Fruit fly (Drosophila melanogaster): ENCODE data around the gene CG5984.

The CG5984 gene

dm6 chr3R:27292159-27292880 lies 44.5 kb upstream of the CG5984 start, which contains the start of gene CG3348 (continued):
- TF ChIP-seq usp (GFP tag; optimal IDR thresholded peaks at IDR 0.05) = no peak
- TF ChIP-seq CG12299 (tag; optimal IDR thresholded peaks at IDR 0.05) = peak; percentile 30
- TF ChIP-seq CG11723 (GFP tag; optimal IDR thresholded peaks at IDR 0.05) = peak; percentile 35
- no peak for TF ChIP-seq salm (tag; optimal IDR thresholded peaks at IDR 0.05)
- TF ChIP-seq HLH54F (GFP tag; optimal IDR thresholded peaks at IDR 0.05) = peak; percentile 64
- TF ChIP-seq CkIIα-i1 (GFP tag; IDR thresholded peaks at IDR 0.05) = no peak
- TF ChIP-seq CG18476 (GFP tag; optimal IDR thresholded peaks at IDR 0.05) = peak; percentile 66
- TF ChIP-seq CG6683 (GFP tag; optimal IDR thresholded peaks at IDR 0.05) = no peak
- TF ChIP-seq Hr78 (GFP tag; optimal IDR thresholded peaks at IDR 0.05) = peak in 1 of 2 experiments; percentile 12
- TF ChIP-seq pnt (GFP tag; optimal IDR thresholded peaks at IDR 0.05) = no peak
- TF ChIP-seq CG5245 (GFP tag; optimal IDR thresholded peaks at IDR 0.05) = peak; percentile 50
- TF ChIP-seq CG12769 (tag; optimal IDR thresholded peaks at IDR 0.05) = peak; percentile 61
- TF ChIP-seq lilli (GFP tag; optimal IDR thresholded peaks at IDR 0.05) = peak; percentile 78
- peak; percentile 82 for TF ChIP-seq HHEX (GFP tag; optimal IDR thresholded peaks at IDR 0.05)
- peak; percentile 37 for TF ChIP-seq Drgx (GFP tag; IDR thresholded peaks at IDR 0.05)
- peak; percentile 73 for TF ChIP-seq CG12391 (tag; optimal IDR thresholded peaks at IDR 0.05)
- no peak for TF ChIP-seq CG4707 (GFP tag; optimal IDR thresholded peaks at IDR 0.05)
- no peak for TF ChIP-seq CG2129 (GFP tag; IDR thresholded peaks at IDR 0.05; ENCODE audit: partially characterized antibody)
- no peak for TF ChIP-seq sim (GFP tag; IDR thresholded peaks at IDR 0.05)
- TF ChIP-seq Stat92E (GFP tag; optimal IDR thresholded peaks at IDR 0.05) = no peak
- TF ChIP-seq chm (GFP tag; IDR thresholded peaks at IDR 0.05) = peak; percentile 60; the same call in 1 of the 2 replicates
- no peak for TF ChIP-seq bbx (GFP tag; IDR thresholded peaks at IDR 0.05; ENCODE audit: partially characterized antibody)
- TF ChIP-seq tio (GFP tag; optimal IDR thresholded peaks at IDR 0.05) = peak; percentile 49
- TF ChIP-seq NfI (GFP tag; optimal IDR thresholded peaks at IDR 0.05) = peak; percentile 72
- TF ChIP-seq fru (optimal IDR thresholded peaks at IDR 0.05) = no peak
- no peak for TF ChIP-seq sc (optimal IDR thresholded peaks at IDR 0.05)
- peak; percentile 26 for TF ChIP-seq sc (GFP tag; optimal IDR thresholded peaks at IDR 0.05)
- peak; percentile 83 for TF ChIP-seq CG31224 (GFP tag; IDR thresholded peaks at IDR 0.05)
- peak; percentile 41 for TF ChIP-seq ewg (GFP tag; optimal IDR thresholded peaks at IDR 0.05)
- TF ChIP-seq CG10543 (GFP tag; optimal IDR thresholded peaks at IDR 0.05) = peak; percentile 12
- TF ChIP-seq CG7271 (tag; optimal IDR thresholded peaks at IDR 0.05) = peak; percentile 23
- TF ChIP-seq CG9876 (GFP tag; optimal IDR thresholded peaks at IDR 0.05) = peak; percentile 10
- TF ChIP-seq Hsf (GFP tag; optimal IDR thresholded peaks at IDR 0.05) = peak; percentile 71
- TF ChIP-seq CG3163 (GFP tag; optimal IDR thresholded peaks at IDR 0.05) = no peak
- TF ChIP-seq CG1529 (GFP tag; optimal IDR thresholded peaks at IDR 0.05) = peak; percentile 20
- no peak for TF ChIP-seq luna (GFP tag; optimal IDR thresholded peaks at IDR 0.05)
- peak; percentile 71 for TF ChIP-seq grau (tag; optimal IDR thresholded peaks at IDR 0.05)
- peak; percentile 66 for TF ChIP-seq Blimp-1 (GFP tag; optimal IDR thresholded peaks at IDR 0.05)
- peak; percentile 62 for TF ChIP-seq toy (GFP tag; IDR thresholded peaks at IDR 0.05)
- TF ChIP-seq tx (GFP tag; optimal IDR thresholded peaks at IDR 0.05) = peak; percentile 47
- TF ChIP-seq so (GFP tag; IDR thresholded peaks at IDR 0.05) = 0 out of 3 replicates have a peak, but pooled peaks have one; percentile 43
- peak; percentile 86 for TF ChIP-seq caup (GFP tag; optimal IDR thresholded peaks at IDR 0.05; ENCODE audit: severe bottlenecking)
- peak; percentile 36 for TF ChIP-seq Hand (GFP tag; optimal IDR thresholded peaks at IDR 0.05)
- no peak for TF ChIP-seq CG31388 (GFP tag; optimal IDR thresholded peaks at IDR 0.05)
- TF ChIP-seq CG13624 (GFP tag; optimal IDR thresholded peaks at IDR 0.05) = peak; percentile 82
- TF ChIP-seq CG6765 (GFP tag; optimal IDR thresholded peaks at IDR 0.05) = peak; percentile 42
- peak; percentile 50 for TF ChIP-seq sd (tag; optimal IDR thresholded peaks at IDR 0.05)
- TF ChIP-seq cg (GFP tag; optimal IDR thresholded peaks at IDR 0.05) = no peak
- peak; percentile 78 for TF ChIP-seq Taf1 (GFP tag; IDR thresholded peaks at IDR 0.05)
